Worm (Caenorhabditis elegans): ENCODE data around the gene dpy-18.

ce11 chrIII:11381922-11382321, 4.1 kb upstream of the dpy-18 start, which contains the start of gene subs-4:
- TF ChIP-seq tab-1 (GFP tag; IDR thresholded peaks at IDR 0.05): no peak
- no peak for TF ChIP-seq cog-1 (tag; optimal IDR thresholded peaks at IDR 0.05)
- no peak for TF ChIP-seq flt-1 (GFP tag; IDR thresholded peaks at IDR 0.05)
- no peak for TF ChIP-seq ztf-29 (GFP tag; IDR thresholded peaks at IDR 0.05)
- no peak for TF ChIP-seq ref-1 (GFP tag; conservative IDR thresholded peaks at IDR 0.05)
- no peak for TF ChIP-seq T22C8.4 (GFP tag; IDR thresholded peaks at IDR 0.05)
- TF ChIP-seq med-1 (GFP tag; optimal IDR thresholded peaks at IDR 0.05; ENCODE audit: insufficient read depth): no peak
- TF ChIP-seq ztf-23 (GFP tag; IDR thresholded peaks at IDR 0.05): no peak
